Fruit fly (Drosophila melanogaster) whole organism, adult: ENCODE measurements around the gene CG15347.

ENCODE experiments used
- CG11617 ChIP-seq: fragments of 200-800 bp; sonication (Bioruptor generic); optimal IDR thresholded peaks from 2 replicates; lab custom pipeline; 2017; ENCODE audit warnings: mild to moderate bottlenecking, missing biosample characterization, missing genetic modification reagents, missing genetic modification characterization
- CG12768 ChIP-seq: fragments of 200-800 bp; sonication (Bioruptor generic); optimal IDR thresholded peaks from 2 replicates; lab custom pipeline; 2017; ENCODE audit warnings: missing biosample characterization, missing genetic modification characterization, mild to moderate bottlenecking, moderate library complexity, missing genetic modification reagents
- CG14711 ChIP-seq: fragments of 200-800 bp; sonication (Bioruptor generic); optimal IDR thresholded peaks from 2 replicates; lab custom pipeline; 2018; ENCODE audit warnings: missing biosample characterization, mild to moderate bottlenecking, missing genetic modification characterization, moderate library complexity
- CG1620 ChIP-seq: fragments of 200-800 bp; sonication (Bioruptor generic); optimal IDR thresholded peaks from 2 replicates; lab custom pipeline; 2016; ENCODE audit warnings: missing biosample characterization, missing genetic modification characterization
- CG33017 ChIP-seq: fragments of 200-800 bp; sonication (Bioruptor generic); optimal IDR thresholded peaks from 2 replicates; lab custom pipeline; 2018; ENCODE audit warnings: missing biosample characterization, mild to moderate bottlenecking, missing genetic modification characterization, moderate library complexity
- CG5204 ChIP-seq: fragments of 200-800 bp; sonication (Bioruptor generic); optimal IDR thresholded peaks from 2 replicates; lab custom pipeline; 2016; ENCODE audit warnings: missing biosample characterization, missing genetic modification characterization
- CG7045 ChIP-seq: fragments of 200-800 bp; sonication (Bioruptor generic); optimal IDR thresholded peaks from 2 replicates; lab custom pipeline; 2017; ENCODE audit warnings: missing biosample characterization, mild to moderate bottlenecking, missing genetic modification characterization
- CG7101 ChIP-seq: fragments of 200-800 bp; sonication (Bioruptor generic); optimal IDR thresholded peaks from 2 replicates; lab custom pipeline; 2018; ENCODE audit warnings: missing biosample characterization, mild to moderate bottlenecking, missing genetic modification characterization, moderate library complexity
- Clk ChIP-seq: fragments of 200-800 bp; sonication (Bioruptor generic); optimal IDR thresholded peaks from 2 replicates; lab custom pipeline; 2017; ENCODE audit warnings: missing biosample characterization, missing genetic modification characterization
- Crg-1 ChIP-seq: fragments of 200-800 bp; sonication (Bioruptor generic); optimal IDR thresholded peaks from 2 replicates; lab custom pipeline; 2016; ENCODE audit warnings: missing biosample characterization, missing genetic modification characterization
- Hr96 ChIP-seq: fragments of 200-800 bp; sonication (Bioruptor generic); optimal IDR thresholded peaks from 2 replicates; lab custom pipeline; 2016; ENCODE audit warnings: missing biosample characterization, missing genetic modification characterization
- Mnt ChIP-seq: fragments of 200-800 bp; sonication (Bioruptor generic); optimal IDR thresholded peaks from 2 replicates; lab custom pipeline; 2016; ENCODE audit warnings: missing biosample characterization, mild to moderate bottlenecking, missing genetic modification characterization
- bab1 ChIP-seq: fragments of 200-800 bp; sonication (Bioruptor generic); optimal IDR thresholded peaks from 3 replicates; lab custom pipeline; 2019; ENCODE audit warnings: missing biosample characterization, mild to moderate bottlenecking, missing genetic modification characterization, moderate library complexity
- cic ChIP-seq: fragments of 200-800 bp; sonication (Bioruptor generic); optimal IDR thresholded peaks from 2 replicates; lab custom pipeline; 2017; ENCODE audit warnings: missing biosample characterization, mild to moderate bottlenecking, missing genetic modification characterization, moderate library complexity
- cnc ChIP-seq, 2 experiments: fragments of >200 bp; optimal IDR thresholded peaks; 2 replicates each; lab custom pipeline; 2017
- kay ChIP-seq: fragments of 200-800 bp; sonication (Bioruptor generic); peaks from one replicate; lab custom pipeline; 2016; ENCODE audit warnings: missing biosample characterization, missing genetic modification characterization, borderline replicate concordance
- ovo ChIP-seq: fragments of 200-800 bp; sonication (Bioruptor generic); optimal IDR thresholded peaks from 2 replicates; lab custom pipeline; 2016; ENCODE audit warnings: missing biosample characterization, missing genetic modification characterization
- pad ChIP-seq: fragments of 200-800 bp; sonication (Bioruptor generic); optimal IDR thresholded peaks from 3 replicates; lab custom pipeline; 2017; ENCODE audit warnings: missing biosample characterization, missing genetic modification characterization, mild to moderate bottlenecking, moderate library complexity, missing genetic modification reagents
- tj ChIP-seq: fragments of 200-800 bp; sonication (Bioruptor generic); optimal IDR thresholded peaks from 3 replicates; lab custom pipeline; 2017; ENCODE audit warnings: missing biosample characterization, mild to moderate bottlenecking, missing genetic modification characterization, moderate library complexity
- toe ChIP-seq: fragments of 200-800 bp; sonication (Bioruptor generic); optimal IDR thresholded peaks from 2 replicates; lab custom pipeline; 2016; ENCODE audit warnings: missing biosample characterization, missing genetic modification characterization

CG15347 gene

dm6 chrX:8457532-8457931 is 3.2 kb downstream of the CG15347 start, which contains the start of gene CG32713:
Gene CG32713, minus strand, starts transcription at chrX:8457632.
- TF ChIP-seq CG33017 (tag; lab: Kevin White, UChicago) (no peak), Crg-1 (no peak), toe (no peak), cic (GFP tag; lab: Kevin White, UChicago) (no peak)

DNA sequence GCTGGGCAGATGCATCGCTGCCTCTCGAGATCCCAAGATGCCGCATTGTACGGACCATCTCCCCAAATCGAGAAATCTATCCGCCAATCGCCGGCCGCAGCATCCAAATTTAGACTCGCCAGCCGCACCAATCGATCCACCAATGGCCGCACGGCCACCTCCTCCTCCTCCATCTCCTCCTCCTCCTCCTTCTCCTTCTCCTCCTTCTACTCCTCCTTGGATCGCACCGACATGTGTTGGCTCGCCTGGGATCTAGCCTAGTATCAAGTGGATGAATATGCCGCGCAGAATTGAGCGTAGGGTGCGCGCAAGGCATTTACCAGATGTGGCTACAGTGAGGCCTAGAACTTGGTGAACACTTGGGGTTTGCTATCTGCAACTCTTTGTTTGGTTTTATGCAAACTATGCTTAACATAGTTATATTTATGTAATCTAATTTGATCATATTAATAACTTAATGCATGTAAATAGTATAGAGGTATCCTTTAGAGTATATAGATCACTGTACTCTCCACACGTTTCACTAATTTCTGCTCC is 5.6 kb downstream of the CG15347 start, which contains the start of gene org-1:
Gene org-1, minus strand, starts transcription at position 51 of the 537 bp plus-strand sequence.
- TF ChIP-seq tj (GFP tag; lab: Kevin White, UChicago) (no peak), bab1 (GFP tag; lab: Kevin White, UChicago) (peak; percentile 82), CG5204 (no peak), Mnt (no peak), cnc (optimal IDR thresholded peaks at IDR 0.05; lab: Kevin White, UChicago) (no peak), CG14711 (tag; lab: Kevin White, UChicago) (peak; percentile 49), CG1620 (peak; percentile 55), CG7101 (tag; lab: Kevin White, UChicago) (peak; percentile 52), pad (GFP tag; lab: Kevin White, UChicago) (peak; percentile 15)

DNA sequence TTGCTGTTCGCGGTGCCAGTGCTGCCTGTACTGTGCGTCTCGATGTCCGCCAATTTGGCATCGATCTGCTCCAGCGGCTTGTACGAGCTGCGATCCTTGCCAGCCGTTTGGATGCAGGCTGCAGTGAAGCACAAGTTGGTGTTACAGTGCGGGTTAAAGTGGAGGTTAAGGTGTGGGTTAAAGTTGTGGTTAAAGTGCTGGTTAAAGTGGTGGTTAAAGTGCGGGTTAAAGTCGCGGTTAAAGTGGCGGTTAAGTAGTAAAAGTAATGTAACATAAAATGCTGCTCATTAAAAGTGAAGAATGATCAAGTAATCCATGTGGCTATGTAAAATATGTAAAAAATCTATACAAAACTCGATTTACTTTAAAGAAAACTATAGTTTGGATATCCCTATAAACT is 8.5 kb downstream of the CG15347 start:
- no peak for TF ChIP-seq CG11617
- TF ChIP-seq CG33017 (tag; lab: Kevin White, UChicago), result no peak

- TF ChIP-seq cnc (optimal IDR thresholded peaks at IDR 0.05; lab: Kevin White, UChicago) (no peak), Mnt (no peak), tj (GFP tag; lab: Kevin White, UChicago) (no peak), kay (GFP tag; lab: Kevin White, UChicago) (no peak), CG14711 (tag; lab: Kevin White, UChicago) (no peak), CG5204 (no peak), toe (no peak), Crg-1 (no peak), Clk (GFP tag; lab: Kevin White, UChicago) (no peak), pad (GFP tag; lab: Kevin White, UChicago) (no peak), CG11617 (no peak), Hr96 (GFP tag; lab: Kevin White, UChicago) (no peak), ovo (no peak), CG12768 (GFP tag; lab: Kevin White, UChicago) (no peak), CG1620 (no peak), bab1 (GFP tag; lab: Kevin White, UChicago) (no peak), CG33017 (tag; lab: Kevin White, UChicago) (no peak)
These were observed 10.3 kb downstream of the CG15347 start for dm6 chrX:8450214-8450904.

- no peak for TF ChIP-seq tj (GFP tag; lab: Kevin White, UChicago)
- no peak for TF ChIP-seq CG7101 (tag; lab: Kevin White, UChicago)
- TF ChIP-seq CG5204, result no peak
- no peak for TF ChIP-seq bab1 (GFP tag; lab: Kevin White, UChicago)
- no peak for TF ChIP-seq Crg-1
These were observed 12.5 kb downstream of the CG15347 start for dm6 chrX:8448171-8448570.

DNA sequence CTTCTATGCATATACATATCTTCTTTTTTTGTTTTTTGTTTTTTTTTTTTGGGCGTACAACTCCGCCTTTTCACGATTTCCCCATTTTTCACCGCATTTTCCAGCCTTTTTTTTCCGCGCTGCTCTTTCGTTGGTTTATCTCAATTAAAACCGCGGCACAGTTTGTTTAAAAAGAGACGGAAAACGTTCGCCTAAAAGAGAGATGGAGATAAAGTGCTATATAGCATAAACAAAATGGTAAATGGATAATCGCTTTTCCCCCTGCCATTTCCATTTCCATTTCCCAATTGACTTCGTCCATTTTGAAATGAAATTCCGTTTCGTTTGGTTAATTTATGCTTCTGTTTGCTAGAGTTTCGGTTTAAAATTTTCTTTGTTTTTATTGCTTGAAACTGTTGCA is 13.5 kb downstream of the CG15347 start:
- TF ChIP-seq CG7101 (tag; lab: Kevin White, UChicago) (no peak), CG5204 (no peak), cnc (optimal IDR thresholded peaks at IDR 0.05; lab: Kevin White, UChicago) (no peak), CG7045 (GFP tag; lab: Kevin White, UChicago) (no peak), cic (GFP tag; lab: Kevin White, UChicago) (no peak), bab1 (GFP tag; lab: Kevin White, UChicago) (no peak), tj (GFP tag; lab: Kevin White, UChicago) (no peak), CG14711 (tag; lab: Kevin White, UChicago) (no peak), Hr96 (GFP tag; lab: Kevin White, UChicago) (no peak), CG1620 (no peak), kay (GFP tag; lab: Kevin White, UChicago) (no peak), CG33017 (tag; lab: Kevin White, UChicago) (no peak), Crg-1 (no peak), pad (GFP tag; lab: Kevin White, UChicago) (no peak), CG12768 (GFP tag; lab: Kevin White, UChicago) (no peak), CG11617 (no peak), toe (no peak)

DNA sequence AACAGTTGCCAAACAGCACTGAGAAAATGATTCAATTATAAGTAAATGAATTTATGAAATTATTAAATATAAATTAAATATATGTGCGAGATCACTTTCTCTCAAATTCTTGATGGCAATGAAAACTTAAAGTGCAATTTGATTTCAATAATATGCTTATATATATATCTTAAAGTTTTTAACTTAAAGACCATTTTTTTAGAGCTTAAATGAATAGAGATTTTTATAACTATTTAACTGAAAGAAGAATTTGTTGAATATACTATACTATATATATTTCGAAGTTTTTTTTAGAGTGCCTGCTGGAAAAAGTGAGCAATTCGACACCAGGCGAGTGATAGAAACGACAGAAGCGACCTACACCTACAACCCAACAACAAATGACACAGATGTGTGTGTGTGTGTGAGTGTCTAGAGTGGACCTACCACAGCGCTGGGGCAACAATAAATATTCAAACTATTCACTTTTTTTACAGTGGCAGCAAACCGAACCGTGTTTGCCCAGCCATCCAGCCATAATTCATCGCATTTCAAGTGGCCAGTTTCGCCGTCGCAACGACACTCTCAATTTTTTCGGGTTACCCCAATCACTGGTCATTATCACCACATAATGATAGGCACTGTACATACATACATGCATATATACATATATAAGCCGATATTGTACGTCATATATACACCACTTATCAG is 15.7 kb downstream of the CG15347 start:
- TF ChIP-seq pad (GFP tag; lab: Kevin White, UChicago), result no peak
- no peak for TF ChIP-seq CG5204
- no peak for TF ChIP-seq Hr96 (GFP tag; lab: Kevin White, UChicago)
- TF ChIP-seq toe, result no peak
